Fruit fly (Drosophila melanogaster) whole organism, pupa: ENCODE results near the gene CG10324.

Experiments used
- CG10348 ChIP-seq: fragments of 200-800 bp; sonication (Bioruptor generic); IDR thresholded peaks from 2 replicates; pipeline ENCODE4 v1.3.6; 2022; ENCODE audit warnings: missing biosample characterization, missing genetic modification characterization
- CG12605 ChIP-seq: fragments of 200-800 bp; sonication (Bioruptor generic); IDR thresholded peaks from 2 replicates; pipeline ENCODE4 v1.3.6; 2022; ENCODE audit warnings: missing biosample characterization, missing genetic modification characterization
- CG13204 ChIP-seq: fragments of 200-800 bp; sonication (Bioruptor generic); optimal IDR thresholded peaks from 2 replicates; lab custom pipeline; 2018; ENCODE audit warnings: missing biosample characterization, mild to moderate bottlenecking, missing genetic modification characterization, moderate library complexity
- CG14655 ChIP-seq: fragments of 200-800 bp; sonication (Bioruptor generic); optimal IDR thresholded peaks from 3 replicates; lab custom pipeline; 2017; ENCODE audit warnings: mild to moderate bottlenecking, missing biosample characterization, missing genetic modification reagents, missing genetic modification characterization
- CG15710 ChIP-seq: fragments of 200-800 bp; sonication (Bioruptor generic); optimal IDR thresholded peaks from 2 replicates; lab custom pipeline; 2018; ENCODE audit warnings: missing biosample characterization, mild to moderate bottlenecking, missing genetic modification characterization, moderate library complexity
- CG17806 ChIP-seq: fragments of 200-800 bp; sonication (Bioruptor generic); optimal IDR thresholded peaks from 2 replicates; lab custom pipeline; 2018; ENCODE audit warnings: missing biosample characterization, mild to moderate bottlenecking, missing genetic modification characterization, moderate library complexity
- CG32121 ChIP-seq: fragments of 200-800 bp; sonication (Bioruptor generic); IDR thresholded peaks from 2 replicates; pipeline ENCODE4 v1.3.6; 2022; ENCODE audit warnings: missing biosample characterization, missing genetic modification characterization
- CG34367 ChIP-seq: fragments of 200-800 bp; sonication (Bioruptor generic); optimal IDR thresholded peaks from 2 replicates; lab custom pipeline; 2018; ENCODE audit warnings: missing biosample characterization, mild to moderate bottlenecking, missing genetic modification characterization
- CG4496 ChIP-seq: fragments of 200-800 bp; sonication (Bioruptor generic); IDR thresholded peaks from 3 replicates; pipeline ENCODE4 v1.3.6; 2022; ENCODE audit warnings: missing biosample characterization, missing genetic modification characterization
- CG8159 ChIP-seq: fragments of 200-800 bp; sonication (Bioruptor generic); optimal IDR thresholded peaks from 3 replicates; lab custom pipeline; 2018; ENCODE audit warnings: missing biosample characterization, mild to moderate bottlenecking, missing genetic modification characterization, moderate library complexity
- CG8301 ChIP-seq: fragments of 200-800 bp; sonication (Bioruptor generic); optimal IDR thresholded peaks from 2 replicates; lab custom pipeline; 2018; ENCODE audit warnings: missing biosample characterization, mild to moderate bottlenecking, missing genetic modification characterization
- CG9948 ChIP-seq: fragments of 200-800 bp; sonication (Bioruptor generic); optimal IDR thresholded peaks from 2 replicates; lab custom pipeline; 2018; ENCODE audit warnings: missing biosample characterization, mild to moderate bottlenecking, missing genetic modification characterization, moderate library complexity
- D1 ChIP-seq: fragments of 200-800 bp; sonication (Bioruptor generic); optimal IDR thresholded peaks from 2 replicates; lab custom pipeline; 2018; ENCODE audit warnings: missing biosample characterization, mild to moderate bottlenecking, missing genetic modification characterization, moderate library complexity
- EcR ChIP-seq: fragments of 200-800 bp; sonication (Bioruptor generic); optimal IDR thresholded peaks from 3 replicates; lab custom pipeline; 2019; ENCODE audit warnings: missing biosample characterization, missing genetic modification characterization, mild to moderate bottlenecking, moderate library complexity, missing genetic modification reagents
- Ets98B ChIP-seq: fragments of 200-800 bp; sonication (Bioruptor generic); IDR thresholded peaks from 2 replicates; pipeline ENCODE4 v1.3.6; 2022; ENCODE audit warnings: missing biosample characterization, missing genetic modification characterization
- Pif1A ChIP-seq: fragments of 200-800 bp; sonication (Bioruptor generic); optimal IDR thresholded peaks from 3 replicates; lab custom pipeline; 2016; ENCODE audit warnings: missing biosample characterization, missing genetic modification characterization
- Pif1B ChIP-seq: fragments of 200-800 bp; sonication (Bioruptor generic); optimal IDR thresholded peaks from 3 replicates; lab custom pipeline; 2016; ENCODE audit warnings: missing biosample characterization, missing genetic modification characterization
- Snoo ChIP-seq: fragments of 200-800 bp; sonication (Bioruptor generic); optimal IDR thresholded peaks from 3 replicates; lab custom pipeline; 2017; ENCODE audit warnings: missing biosample characterization, mild to moderate bottlenecking, missing genetic modification characterization, inconsistent platforms
- fd96Ca ChIP-seq: fragments of 200-800 bp; sonication (Bioruptor generic); IDR thresholded peaks from 3 replicates; pipeline ENCODE4 v1.3.6; 2022; ENCODE audit warnings: missing biosample characterization, missing genetic modification characterization
- gl ChIP-seq: fragments of 200-800 bp; sonication (Bioruptor generic); optimal IDR thresholded peaks from 2 replicates; lab custom pipeline; 2018; ENCODE audit warnings: missing biosample characterization, mild to moderate bottlenecking, missing genetic modification characterization
- rn ChIP-seq: fragments of 200-800 bp; sonication (Bioruptor generic); IDR thresholded peaks from 2 replicates; pipeline ENCODE4 v1.3.6; 2022; ENCODE audit warnings: missing biosample characterization, missing genetic modification characterization

The CG10324 gene

dm6 chr3R:16630564-16630963, 16.2 kb downstream of the CG10324 start:
- no peak for TF ChIP-seq CG17806
- TF ChIP-seq Pif1A (GFP tag; lab: Kevin White, UChicago) = no peak

DNA sequence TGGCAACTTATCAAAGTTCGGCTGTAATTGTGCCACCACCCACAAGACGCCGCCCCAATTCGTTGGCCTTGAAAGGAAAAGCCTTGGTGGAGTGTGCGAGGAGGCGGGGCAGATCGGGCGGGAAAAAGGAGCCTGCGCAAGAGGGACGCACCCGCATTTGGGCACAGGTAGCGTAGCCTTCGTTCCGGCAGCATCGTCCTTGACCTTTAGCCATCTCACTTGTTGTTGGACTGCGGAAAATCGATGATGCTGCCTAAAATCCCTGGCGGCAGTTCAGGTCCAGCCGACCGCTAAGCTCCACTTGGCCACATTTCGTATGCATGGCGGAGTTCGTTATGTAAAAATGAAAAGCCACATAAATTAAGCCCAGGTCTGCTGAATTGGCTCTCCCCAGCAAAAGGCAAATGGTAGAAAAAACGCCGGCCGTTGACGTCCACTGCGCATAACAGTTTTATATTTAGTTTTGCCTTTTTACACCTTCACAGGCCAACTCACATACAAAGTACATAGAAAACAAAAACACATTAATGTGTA, 19.8 kb downstream of the CG10324 start:
- no peak for TF ChIP-seq CG14655 (GFP tag; lab: Kevin White, UChicago)
- no peak for TF ChIP-seq fd96Ca

DNA sequence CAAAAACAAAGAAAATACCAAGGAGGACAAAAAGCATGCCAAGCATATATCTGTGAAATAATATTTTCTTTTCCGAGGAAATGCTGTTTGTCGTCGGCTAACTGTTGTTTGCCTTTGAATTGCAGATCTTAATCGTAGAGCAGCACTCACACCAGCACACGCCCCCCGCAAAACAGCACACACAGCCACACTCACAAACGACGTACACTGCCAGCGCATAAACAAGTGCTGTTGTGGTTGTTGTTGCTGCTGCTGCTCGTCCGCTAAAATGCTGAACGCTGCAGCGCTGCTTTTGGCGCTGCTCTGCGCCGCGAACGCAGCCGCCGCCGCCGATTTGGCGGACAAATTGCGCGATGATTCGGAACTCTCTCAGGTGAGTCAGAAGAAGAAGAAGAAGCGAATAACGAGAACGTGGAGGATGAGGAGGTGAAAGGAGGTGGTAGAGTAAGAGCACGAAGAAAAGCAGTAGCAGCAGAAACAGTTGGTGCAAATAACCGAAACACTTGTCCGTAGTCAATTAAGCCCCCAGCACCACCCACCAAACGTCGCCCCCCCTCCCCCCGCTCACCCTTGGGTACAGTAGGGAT, 20.9 kb downstream of the CG10324 start:
- no peak for TF ChIP-seq CG17806
- no peak for TF ChIP-seq CG10348 (GFP tag; lab: Robert Waterston, UW)
- no peak for TF ChIP-seq Pif1B
- TF ChIP-seq CG13204 = peak; percentile 94
- TF ChIP-seq gl (tag; lab: Kevin White, UChicago) = no peak
- no peak for TF ChIP-seq CG8301 (tag; lab: Kevin White, UChicago)
- TF ChIP-seq EcR (GFP tag; lab: Kevin White, UChicago) = peak; percentile 34
- TF ChIP-seq, all 21 proteins: peak for 2

DNA sequence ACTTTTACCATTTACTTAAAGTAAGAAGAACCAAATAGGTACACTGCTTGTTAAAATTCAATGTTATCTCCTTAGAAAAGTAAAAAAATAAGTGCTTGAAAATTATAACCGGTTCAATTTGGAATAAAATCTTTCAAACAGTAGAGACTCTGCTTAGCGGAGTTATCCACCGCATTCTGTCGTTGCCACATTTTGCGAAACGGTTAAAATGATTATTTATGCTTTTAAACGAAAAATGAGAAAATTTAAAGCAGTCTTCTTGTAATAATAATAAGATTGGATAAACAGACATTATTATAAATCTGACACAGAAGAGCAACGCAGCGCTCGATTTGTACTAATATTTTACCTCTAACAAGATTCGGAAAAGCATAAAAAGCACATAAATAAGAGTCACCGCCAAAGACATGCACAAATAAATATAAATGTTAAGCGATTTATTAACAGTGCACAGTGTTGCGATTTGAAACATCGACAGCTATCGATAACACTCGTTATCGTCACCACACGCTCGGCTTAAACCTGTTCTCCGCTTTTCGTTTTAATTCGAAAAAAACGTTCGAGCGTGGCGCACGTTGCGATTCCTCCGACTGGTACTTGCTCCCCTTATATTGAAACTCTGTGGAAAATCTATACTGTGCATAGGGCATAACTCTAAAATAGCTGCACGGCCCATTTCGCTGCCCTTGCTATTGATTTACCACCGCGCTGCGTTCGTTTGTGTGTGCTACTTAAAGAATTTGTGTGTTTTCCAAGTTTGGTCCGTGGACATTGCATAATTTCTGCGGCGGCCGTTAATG, 21.9 kb downstream of the CG10324 start, which contains the start of gene Fas1:
Fas1 (plus strand) TSS at position 489 of the 800 bp plus-strand sequence.
- no peak for TF ChIP-seq EcR (GFP tag; lab: Kevin White, UChicago)
- 0 out of 2 replicates have a peak, but pooled peaks have one; percentile 12 for TF ChIP-seq Ets98B
- TF ChIP-seq CG32121 (GFP tag; lab: Robert Waterston, UW) = no peak
- no peak for TF ChIP-seq CG17806
- TF ChIP-seq CG14655 (GFP tag; lab: Kevin White, UChicago) = no peak
- TF ChIP-seq D1 (tag; lab: Kevin White, UChicago) = no peak
- TF ChIP-seq CG8301 (tag; lab: Kevin White, UChicago) = no peak
- 0 out of 3 replicates have a peak, but pooled peaks have one; percentile 36 for TF ChIP-seq fd96Ca
- TF ChIP-seq CG9948 (tag; lab: Kevin White, UChicago) = no peak
- TF ChIP-seq CG13204 = no peak

dm6 chr3R:16624371-16624749, 22.4 kb downstream of the CG10324 start, which contains the start of gene Ccdc114:
Ccdc114 (minus strand) TSS chr3R:16624717.
- TF ChIP-seq CG34367 (tag; lab: Kevin White, UChicago) (no peak), CG17806 (no peak), CG8159 (no peak), CG14655 (GFP tag; lab: Kevin White, UChicago) (no peak), gl (tag; lab: Kevin White, UChicago) (no peak), Snoo (no peak), rn (GFP tag; lab: Robert Waterston, UW) (no peak), Ets98B (no peak), CG8301 (tag; lab: Kevin White, UChicago) (no peak), CG4496 (GFP tag; lab: Robert Waterston, UW) (no peak), CG12605 (GFP tag; lab: Robert Waterston, UW) (no peak), CG9948 (tag; lab: Kevin White, UChicago) (no peak), Pif1A (GFP tag; lab: Kevin White, UChicago) (no peak)

dm6 chr3R:16620478-16620877, 26.3 kb downstream of the CG10324 start, which contains the start of gene CG14893:
CG14893 (plus strand) TSS chr3R:16620778.
- TF ChIP-seq EcR (GFP tag; lab: Kevin White, UChicago) = no peak
- TF ChIP-seq CG13204 = no peak
- no peak for TF ChIP-seq Pif1A (GFP tag; lab: Kevin White, UChicago)
- no peak for TF ChIP-seq CG34367 (tag; lab: Kevin White, UChicago)
- no peak for TF ChIP-seq CG10348 (GFP tag; lab: Robert Waterston, UW)
- TF ChIP-seq CG12605 (GFP tag; lab: Robert Waterston, UW) = no peak
- TF ChIP-seq Ets98B = no peak
- no peak for TF ChIP-seq rn (GFP tag; lab: Robert Waterston, UW)
- no peak for TF ChIP-seq CG8301 (tag; lab: Kevin White, UChicago)
- no peak for TF ChIP-seq CG17806

dm6 chr3R:16617650-16618049, 29.2 kb downstream of the CG10324 start, which contains the start of gene CG17560:
CG17560 (plus strand) TSS chr3R:16617950.
- TF ChIP-seq Pif1A (GFP tag; lab: Kevin White, UChicago) = no peak
- TF ChIP-seq rn (GFP tag; lab: Robert Waterston, UW) = no peak
- no peak for TF ChIP-seq CG12605 (GFP tag; lab: Robert Waterston, UW)
- no peak for TF ChIP-seq fd96Ca
- no peak for TF ChIP-seq CG14655 (GFP tag; lab: Kevin White, UChicago)
- TF ChIP-seq CG9948 (tag; lab: Kevin White, UChicago) = no peak
- TF ChIP-seq CG17806 = no peak
- TF ChIP-seq CG34367 (tag; lab: Kevin White, UChicago) = no peak
- TF ChIP-seq CG15710 (tag; lab: Kevin White, UChicago) = no peak
